Worm (Caenorhabditis elegans) whole organism, young adult: ENCODE data around the gene T11B7.1.
A peak's percentile ranks its signal among the peaks of the same experiment; 100 is the strongest.

ENCODE experiments used
- B0035.1 ChIP-seq: sonication (generic microtip); optimal IDR thresholded peaks from 2 replicates; lab custom pipeline; 2016; ENCODE audit warnings: missing genetic modification characterization, mild to moderate bottlenecking, missing compliant biosample characterization, missing genotype, missing genetic modification reagents
- F33H1.4 ChIP-seq: fragments of 200-800 bp; sonication (Bioruptor generic); IDR thresholded peaks from 2 replicates; pipeline ENCODE4 v1.3.6; 2022; ENCODE audit warnings: missing genetic modification reagents, missing genetic modification characterization, missing compliant biosample characterization
- ama-1 ChIP-seq, 3 experiments: fragments of 150-350 bp in 1 of 3; sonication (generic microtip) in 2 of 3; optimal IDR thresholded peaks; 2 replicates each; lab custom pipeline; 2014 to 2018; ENCODE audit warnings: missing biosample characterization in 2 of 3, missing genetic modification characterization in 2 of 3, missing genetic modification reagents in 2 of 3
- him-1 ChIP-seq: sonication (generic microtip); optimal IDR thresholded peaks from 2 replicates; lab custom pipeline; 2016; ENCODE audit warnings: missing genotype, missing genetic modification reagents, missing genetic modification characterization, missing compliant biosample characterization
- pha-4 ChIP-seq: fragments of 150-350 bp; sonication (generic microtip); optimal IDR thresholded peaks from 2 replicates; lab custom pipeline; 2014; ENCODE audit warnings: missing biosample characterization, missing genetic modification reagents, missing genetic modification characterization
- rcor-1 ChIP-seq: fragments of 200-800 bp; sonication (Bioruptor generic); IDR thresholded peaks from 2 replicates; pipeline ENCODE4 v1.3.6; 2022; ENCODE audit warnings: missing genetic modification reagents, missing genetic modification characterization, missing compliant biosample characterization
- zim-3 ChIP-seq: sonication (generic microtip); optimal IDR thresholded peaks from 2 replicates; lab custom pipeline; 2017; ENCODE audit warnings: mild to moderate bottlenecking, missing genetic modification characterization, moderate library complexity, missing compliant biosample characterization
- ztf-26 ChIP-seq: sonication (generic microtip); optimal IDR thresholded peaks from 2 replicates; lab custom pipeline; 2017; ENCODE audit warnings: missing genetic modification characterization, missing compliant biosample characterization

DNA sequence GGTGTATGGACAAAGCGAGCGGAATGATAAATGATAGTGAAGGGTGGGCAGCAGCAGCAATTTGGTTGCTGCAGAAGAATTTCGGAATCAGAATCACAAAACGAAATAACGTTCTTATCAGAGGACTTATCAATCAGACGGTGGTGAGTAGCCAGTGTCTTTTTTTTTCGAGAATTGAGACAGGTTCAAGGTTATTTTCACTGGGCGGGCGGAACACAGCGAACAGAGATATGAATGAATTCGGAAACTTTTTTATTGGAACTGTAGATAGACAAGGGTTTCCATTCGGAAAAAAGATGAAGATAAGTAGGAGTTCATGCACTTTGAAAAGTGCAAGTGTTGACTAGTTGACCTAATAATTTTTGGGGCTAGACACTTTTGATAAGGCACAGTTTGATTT, 47.3 kb upstream of the T11B7.1 start:
- TF ChIP-seq him-1 (tag; lab: Kevin White, UChicago): no peak
- peak; percentile 41 for TF ChIP-seq ztf-26 (tag; lab: Kevin White, UChicago)
- no peak for TF ChIP-seq ama-1 (optimal IDR thresholded peaks at IDR 0.05; lab: Kevin White, UChicago)
- no peak for TF ChIP-seq ama-1 (GFP tag; optimal IDR thresholded peaks at IDR 0.05; lab: Kevin White, UChicago)
- TF ChIP-seq pha-4 (tag; lab: Kevin White, UChicago): no peak
- TF ChIP-seq rcor-1 (GFP tag; lab: Robert Waterston, UW): no peak
- no peak for TF ChIP-seq F33H1.4 (GFP tag; lab: Robert Waterston, UW)
- no peak for TF ChIP-seq B0035.1 (tag; lab: Kevin White, UChicago)
- no peak for TF ChIP-seq zim-3 (tag; lab: Kevin White, UChicago)
